Fruit fly (Drosophila melanogaster): ENCODE results near the gene CG4477.

DNA sequence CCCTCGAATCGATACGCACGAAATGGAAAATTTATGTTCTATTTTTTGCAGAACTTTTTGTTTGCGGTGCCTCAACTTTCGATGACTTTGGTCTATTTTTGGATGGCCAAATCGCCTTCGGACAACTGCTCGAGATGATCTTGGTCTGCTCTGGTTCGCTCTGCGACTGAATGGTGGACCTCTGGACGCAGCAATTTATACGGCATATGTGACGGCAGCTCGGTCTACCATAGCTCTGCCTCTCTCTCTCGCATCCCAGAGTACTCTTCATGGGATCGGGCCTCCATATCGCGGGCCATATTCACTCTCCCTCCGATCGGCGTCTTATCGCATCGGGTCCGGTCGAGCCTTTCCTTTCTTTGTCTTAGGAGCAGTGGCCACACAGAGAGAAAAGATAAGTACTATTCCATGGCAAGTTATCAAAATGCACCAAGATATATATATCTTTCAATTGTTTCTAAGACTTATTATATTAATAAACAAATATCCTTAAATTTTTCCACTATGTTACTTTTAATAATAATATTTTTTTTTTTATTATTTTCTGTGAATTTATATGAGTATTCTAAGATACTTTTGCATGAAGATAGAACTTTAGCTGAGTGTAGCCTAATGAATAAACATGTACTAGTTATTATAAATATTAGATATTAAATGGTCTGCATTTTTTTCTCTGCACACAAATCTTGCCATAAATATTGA is 41.2 kb upstream of the CG4477 start, which contains the start of gene Slc45-1:
- no peak for TF ChIP-seq usp (GFP tag; optimal IDR thresholded peaks at IDR 0.05)
- no peak for TF ChIP-seq psq (GFP tag; optimal IDR thresholded peaks at IDR 0.05)
- TF ChIP-seq Vsx2 (GFP tag; optimal IDR thresholded peaks at IDR 0.05; ENCODE audit: partially characterized antibody) = no peak
- TF ChIP-seq Sp1 (GFP tag; optimal IDR thresholded peaks at IDR 0.05) = peak; percentile 11
- TF ChIP-seq pan (optimal IDR thresholded peaks at IDR 0.05) = no peak
- no peak for TF ChIP-seq Hr83 (GFP tag; optimal IDR thresholded peaks at IDR 0.05; ENCODE audit: poor library complexity, severe bottlenecking)
- no peak for TF ChIP-seq dmrt93B (GFP tag; optimal IDR thresholded peaks at IDR 0.05)
- no peak for TF ChIP-seq br (GFP tag; optimal IDR thresholded peaks at IDR 0.05)

All from whole organism, wandering third instar larva.